Fruit fly (Drosophila melanogaster) whole organism, embryonic: Measurements from ENCODE around the gene CG46303.

Source experiments
- ATbp ChIP-seq: fragments of 200-800 bp; sonication (Bioruptor generic); optimal IDR thresholded peaks from 2 replicates; lab custom pipeline; 2017; ENCODE audit warnings: missing biosample characterization, mild to moderate bottlenecking, missing genetic modification characterization, missing genetic modification reagents
- Ada2b ChIP-seq: fragments of 200-800 bp; sonication (Bioruptor generic); IDR thresholded peaks from 2 replicates; pipeline ENCODE4 v1.3.6; 2022; ENCODE audit warnings: missing biosample characterization, missing genetic modification characterization
- Atf6 ChIP-seq: fragments of 200-800 bp; sonication (Bioruptor generic); IDR thresholded peaks from 2 replicates; pipeline ENCODE4 v1.3.6; 2022; ENCODE audit warnings: missing biosample characterization, missing genetic modification characterization
- Blimp-1 ChIP-seq: fragments of 200-800 bp; sonication (Bioruptor generic); optimal IDR thresholded peaks from 3 replicates; lab custom pipeline; 2018; ENCODE audit warnings: missing biosample characterization, missing genetic modification characterization, mild to moderate bottlenecking, moderate library complexity, missing genetic modification reagents
- CG10431 ChIP-seq: fragments of 200-800 bp; sonication (Bioruptor generic); optimal IDR thresholded peaks from 3 replicates; lab custom pipeline; 2018; ENCODE audit warnings: missing biosample characterization, mild to moderate bottlenecking, missing genetic modification characterization
- CG11093 ChIP-seq: fragments of 200-800 bp; sonication (Bioruptor generic); IDR thresholded peaks from 3 replicates; pipeline ENCODE4 v1.3.6; 2022; ENCODE audit warnings: missing biosample characterization, missing genetic modification characterization
- CG11456 ChIP-seq: fragments of 200-800 bp; sonication (Bioruptor generic); IDR thresholded peaks from 3 replicates; pipeline ENCODE4 v1.3.6; 2022; ENCODE audit warnings: missing biosample characterization, missing genetic modification characterization
- CG11504 ChIP-seq: fragments of 200-800 bp; sonication (Bioruptor generic); optimal IDR thresholded peaks from 3 replicates; lab custom pipeline; 2019; ENCODE audit warnings: missing biosample characterization, mild to moderate bottlenecking, missing genetic modification characterization, moderate library complexity
- CG12219 ChIP-seq: fragments of 200-800 bp; sonication (Bioruptor generic); optimal IDR thresholded peaks from 3 replicates; lab custom pipeline; 2018; ENCODE audit warnings: missing biosample characterization, mild to moderate bottlenecking, missing genetic modification characterization
- CG1233 ChIP-seq: fragments of 200-800 bp; sonication (Bioruptor generic); optimal IDR thresholded peaks from 4 replicates; lab custom pipeline; 2018; ENCODE audit warnings: missing biosample characterization, mild to moderate bottlenecking, missing genetic modification characterization
- CG15696 ChIP-seq: fragments of 200-800 bp; sonication (Bioruptor generic); optimal IDR thresholded peaks from 2 replicates; lab custom pipeline; 2019; ENCODE audit warnings: missing biosample characterization, mild to moderate bottlenecking, missing genetic modification characterization, moderate library complexity
- CG16863 ChIP-seq: fragments of 200-800 bp; sonication (Bioruptor generic); optimal IDR thresholded peaks from 3 replicates; lab custom pipeline; 2016; ENCODE audit warnings: missing biosample characterization, missing genetic modification characterization
- CG17328 ChIP-seq: fragments of 200-800 bp; sonication (Bioruptor generic); IDR thresholded peaks from 2 replicates; pipeline ENCODE4 v1.3.6; 2022; ENCODE audit warnings: missing biosample characterization, missing genetic modification characterization
- CG2116 ChIP-seq: fragments of 200-800 bp; sonication (Bioruptor generic); optimal IDR thresholded peaks from 3 replicates; lab custom pipeline; 2018; ENCODE audit warnings: missing biosample characterization, mild to moderate bottlenecking, missing genetic modification characterization
- CG33557 ChIP-seq: fragments of 200-800 bp; sonication (Bioruptor generic); optimal IDR thresholded peaks from 2 replicates; lab custom pipeline; 2019; ENCODE audit warnings: missing biosample characterization, mild to moderate bottlenecking, missing genetic modification characterization, moderate library complexity
- CG3847 ChIP-seq: fragments of 200-800 bp; sonication (Bioruptor generic); IDR thresholded peaks from 2 replicates; pipeline ENCODE4 v1.3.6; 2022; ENCODE audit warnings: missing biosample characterization, missing genetic modification characterization
- CG4730 ChIP-seq: fragments of 200-800 bp; sonication (Bioruptor generic); IDR thresholded peaks from 2 replicates; pipeline ENCODE4 v1.3.6; 2022; ENCODE audit warnings: missing biosample characterization, missing genetic modification characterization
- CG7745 ChIP-seq: fragments of 200-800 bp; sonication (Bioruptor generic); optimal IDR thresholded peaks from 2 replicates; lab custom pipeline; 2018; ENCODE audit warnings: missing biosample characterization, mild to moderate bottlenecking, missing genetic modification characterization, moderate library complexity
- CG8765 ChIP-seq: fragments of 200-800 bp; sonication (Bioruptor generic); IDR thresholded peaks from 2 replicates; pipeline ENCODE4 v1.3.6; 2022; ENCODE audit warnings: missing biosample characterization, missing genetic modification characterization
- CG8944 ChIP-seq: fragments of 200-800 bp; sonication (Bioruptor generic); optimal IDR thresholded peaks from 3 replicates; lab custom pipeline; 2016; ENCODE audit warnings: missing biosample characterization, missing genetic modification characterization
- CHES-1-like ChIP-seq: fragments of 200-800 bp; sonication (Bioruptor generic); optimal IDR thresholded peaks from 2 replicates; lab custom pipeline; 2016; ENCODE audit warnings: missing biosample characterization, missing genetic modification characterization
- Camta ChIP-seq: fragments of 200-800 bp; sonication (Bioruptor generic); optimal IDR thresholded peaks from 2 replicates; lab custom pipeline; 2016; ENCODE audit warnings: missing biosample characterization, missing genetic modification characterization
- Dip2 ChIP-seq: fragments of 200-800 bp; sonication (Bioruptor generic); IDR thresholded peaks from 2 replicates; pipeline ENCODE4 v1.3.6; 2022; ENCODE audit warnings: missing biosample characterization, missing genetic modification characterization
- Dref ChIP-seq: fragments of 200-800 bp; sonication (Bioruptor generic); IDR thresholded peaks from 2 replicates; pipeline ENCODE4 v1.3.6; 2022; ENCODE audit warnings: missing biosample characterization, missing genetic modification characterization
- Drgx ChIP-seq: fragments of 200-800 bp; sonication (Bioruptor generic); IDR thresholded peaks from 2 replicates; pipeline ENCODE4 v1.3.6; 2022; ENCODE audit warnings: missing biosample characterization, missing genetic modification characterization
- E2f1 ChIP-seq: fragments of 200-800 bp; sonication (Bioruptor generic); IDR thresholded peaks from 2 replicates; pipeline ENCODE4 v1.3.6; 2022; ENCODE audit warnings: missing biosample characterization, missing genetic modification characterization
- Ets65A ChIP-seq: fragments of 200-800 bp; sonication (Bioruptor generic); peaks from one replicate; lab custom pipeline; 2016; ENCODE audit warnings: missing biosample characterization, missing genetic modification characterization
- Gug ChIP-seq: fragments of 200-800 bp; sonication (Bioruptor generic); IDR thresholded peaks from 4 replicates; pipeline ENCODE4 v1.3.6; 2022; ENCODE audit warnings: missing biosample characterization, missing genetic modification characterization
- HHEX ChIP-seq: fragments of 200-800 bp; sonication (Bioruptor generic); optimal IDR thresholded peaks from 3 replicates; lab custom pipeline; 2017; ENCODE audit warnings: missing biosample characterization, mild to moderate bottlenecking, missing genetic modification characterization, missing genetic modification reagents
- Jarid2 ChIP-seq: fragments of 200-800 bp; sonication (Bioruptor generic); optimal IDR thresholded peaks from 3 replicates; lab custom pipeline; 2017; ENCODE audit warnings: mild to moderate bottlenecking, missing biosample characterization, missing genetic modification reagents, missing genetic modification characterization
- MTF-1 ChIP-seq: fragments of 200-800 bp; sonication (Bioruptor generic); optimal IDR thresholded peaks from 2 replicates; lab custom pipeline; 2018; ENCODE audit warnings: missing biosample characterization, mild to moderate bottlenecking, missing genetic modification characterization, borderline replicate concordance
- Nf-YC ChIP-seq: fragments of 200-800 bp; optimal IDR thresholded peaks from 3 replicates; lab custom pipeline; 2019; ENCODE audit warnings: missing biosample characterization, mild to moderate bottlenecking, missing genetic modification characterization, moderate library complexity
- Tbp ChIP-seq: fragments of >200 bp; optimal IDR thresholded peaks from 2 replicates; lab custom pipeline; 2018; ENCODE audit warnings: missing biosample characterization, missing genetic modification characterization
- bab2 ChIP-seq: fragments of 200-800 bp; sonication (Bioruptor generic); optimal IDR thresholded peaks from 2 replicates; lab custom pipeline; 2016; ENCODE audit warnings: missing biosample characterization, missing genetic modification characterization
- br ChIP-seq: fragments of >200 bp; optimal IDR thresholded peaks from 2 replicates; lab custom pipeline; 2017
- caup ChIP-seq: fragments of 200-800 bp; sonication (Bioruptor generic); optimal IDR thresholded peaks from 3 replicates; lab custom pipeline; 2017; ENCODE audit warnings: missing biosample characterization, mild to moderate bottlenecking, missing genetic modification characterization, moderate library complexity; ENCODE audit not compliant: severe bottlenecking
- danr ChIP-seq: fragments of 200-800 bp; sonication (Bioruptor generic); IDR thresholded peaks from 2 replicates; pipeline ENCODE4 v1.3.6; 2022; ENCODE audit warnings: missing biosample characterization, missing genetic modification characterization
- eve ChIP-seq, 2 experiments: fragments of >200 bp; optimal IDR thresholded peaks; 2 replicates each; lab custom pipeline; 2017; ENCODE audit warnings: missing biosample characterization in 2 of 2, missing genetic modification characterization in 2 of 2
- gcm ChIP-seq: fragments of 200-800 bp; sonication (Bioruptor generic); optimal IDR thresholded peaks from 2 replicates; lab custom pipeline; 2019; ENCODE audit warnings: missing biosample characterization, mild to moderate bottlenecking, missing genetic modification characterization, moderate library complexity
- gem ChIP-seq: fragments of 200-800 bp; sonication (Bioruptor generic); optimal IDR thresholded peaks from 2 replicates; lab custom pipeline; 2019; ENCODE audit warnings: missing biosample characterization, mild to moderate bottlenecking, missing genetic modification characterization, moderate library complexity
- h ChIP-seq: fragments of >200 bp; optimal IDR thresholded peaks from 2 replicates; lab custom pipeline; 2017
- jing ChIP-seq: fragments of 200-800 bp; sonication (Bioruptor generic); optimal IDR thresholded peaks from 2 replicates; lab custom pipeline; 2018; ENCODE audit warnings: missing biosample characterization, mild to moderate bottlenecking, missing genetic modification characterization
- pum ChIP-seq: fragments of 200-800 bp; sonication (Bioruptor generic); optimal IDR thresholded peaks from 2 replicates; lab custom pipeline; 2016; ENCODE audit warnings: missing biosample characterization, missing genetic modification characterization
- ranshi ChIP-seq: fragments of 200-800 bp; sonication (Bioruptor generic); IDR thresholded peaks from 2 replicates; pipeline ENCODE4 v1.3.6; 2022; ENCODE audit warnings: missing biosample characterization, missing genetic modification characterization
- sisA ChIP-seq: fragments of 200-800 bp; sonication (Bioruptor generic); IDR thresholded peaks from 2 replicates; pipeline ENCODE4 v1.3.6; 2022; ENCODE audit warnings: missing biosample characterization, missing genetic modification characterization
- sob ChIP-seq: fragments of 200-800 bp; sonication (Bioruptor generic); IDR thresholded peaks from 2 replicates; pipeline ENCODE4 v1.3.6; 2022; ENCODE audit warnings: missing biosample characterization, missing genetic modification characterization
- sr ChIP-seq: fragments of 200-800 bp; sonication (Bioruptor generic); IDR thresholded peaks from 3 replicates; pipeline ENCODE4 v1.3.6; 2022; ENCODE audit warnings: missing biosample characterization, missing genetic modification characterization
- toy ChIP-seq: fragments of 200-800 bp; sonication (Bioruptor generic); IDR thresholded peaks from 2 replicates; pipeline ENCODE4 v1.3.6; 2022; ENCODE audit warnings: missing biosample characterization, missing genetic modification characterization
- trh ChIP-seq: fragments of 200-800 bp; sonication (Bioruptor generic); optimal IDR thresholded peaks from 2 replicates; lab custom pipeline; 2016; ENCODE audit warnings: missing biosample characterization, missing genetic modification characterization
- tup ChIP-seq: fragments of 200-800 bp; sonication (Bioruptor generic); optimal IDR thresholded peaks from 2 replicates; lab custom pipeline; 2016; ENCODE audit warnings: missing biosample characterization, mild to moderate bottlenecking, missing genetic modification characterization, moderate library complexity
- twi ChIP-seq: fragments of 200-800 bp; optimal IDR thresholded peaks from 2 replicates; lab custom pipeline; 2019; ENCODE audit warnings: missing biosample characterization, mild to moderate bottlenecking, missing genetic modification characterization, moderate library complexity
- zfh1 ChIP-seq: fragments of 200-800 bp; sonication (Bioruptor generic); IDR thresholded peaks from 3 replicates; pipeline ENCODE4 v1.3.6; 2022; ENCODE audit warnings: missing biosample characterization, missing genetic modification characterization

Gene CG46303

DNA sequence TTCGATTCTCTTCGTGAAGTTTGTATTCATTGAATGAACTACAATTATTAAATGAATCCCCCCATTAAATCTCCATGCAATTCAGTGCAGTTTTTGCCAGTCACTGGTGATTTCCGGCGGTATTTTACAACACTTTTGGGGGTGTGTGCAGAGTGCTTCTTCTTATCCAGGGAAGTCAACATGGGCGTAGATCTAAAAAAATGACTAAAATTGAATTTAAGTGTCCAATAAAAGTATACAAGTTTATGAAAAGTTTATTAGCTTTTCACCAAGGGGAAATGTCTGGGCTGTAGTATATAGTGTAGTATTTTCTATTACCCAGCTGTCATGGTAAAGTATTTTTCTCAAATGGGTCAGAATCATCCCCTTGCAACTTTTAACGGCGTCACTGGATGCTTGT lies 30.3 kb upstream of the CG46303 start, which contains the start of gene Hpf1 (continued):
- TF ChIP-seq CG11456 (GFP tag; lab: Robert Waterston, UW) (peak; percentile 98), toy (GFP tag; lab: Robert Waterston, UW) (peak; percentile 93), zfh1 (GFP tag; lab: Robert Waterston, UW) (peak; percentile 98), HHEX (peak; percentile 98), Drgx (GFP tag; lab: Robert Waterston, UW) (peak; percentile 98), Tbp (no peak), CG12219 (peak; percentile 98), Dip2 (GFP tag; lab: Robert Waterston, UW) (peak; percentile 73), CG16863 (peak; percentile 98), br (no peak), CG15696 (tag; lab: Kevin White, UChicago) (peak; percentile 94), MTF-1 (GFP tag; lab: Kevin White, UChicago) (peak; percentile 90), ranshi (GFP tag; lab: Robert Waterston, UW) (peak; percentile 98), E2f1 (GFP tag; lab: Robert Waterston, UW) (peak; percentile 98), Ets65A (GFP tag; lab: Kevin White, UChicago) (peak; percentile 100), CG8944 (peak; percentile 99), eve (GFP tag; optimal IDR thresholded peaks at IDR 0.05; lab: Kevin White, UChicago) (no peak), gem (tag; lab: Kevin White, UChicago) (peak; percentile 99), CG11504 (peak; percentile 97), tup (GFP tag; lab: Kevin White, UChicago) (peak; percentile 96), CG11093 (peak; percentile 98), Jarid2 (GFP tag; lab: Kevin White, UChicago) (peak; percentile 84), Atf6 (GFP tag; lab: Robert Waterston, UW) (peak; percentile 98), Gug (GFP tag; lab: Robert Waterston, UW) (peak; percentile 98), pum (GFP tag; lab: Kevin White, UChicago) (peak; percentile 98), h (lab: Kevin White, UChicago) (no peak), trh (GFP tag; lab: Kevin White, UChicago) (peak; percentile 96), CHES-1-like (GFP tag; lab: Kevin White, UChicago) (peak; percentile 99), danr (GFP tag; lab: Robert Waterston, UW) (peak; percentile 97), bab2 (GFP tag; lab: Kevin White, UChicago) (peak; percentile 99), Ada2b (peak; percentile 97), CG33557 (GFP tag; lab: Kevin White, UChicago) (peak; percentile 89), Nf-YC (tag; lab: Kevin White, UChicago) (peak; percentile 90), CG10431 (peak; percentile 74), Dref (peak; percentile 40; the same call in 1 of the 2 replicates), ATbp (GFP tag; lab: Kevin White, UChicago) (peak; percentile 95), CG17328 (peak; percentile 96), sisA (peak; percentile 98), CG4730 (peak; percentile 96), sr (GFP tag; lab: Robert Waterston, UW) (peak; percentile 86; the same call in 2 of the 3 replicates), CG7745 (tag; lab: Kevin White, UChicago) (peak; percentile 58), jing (peak; percentile 96), sob (GFP tag; lab: Robert Waterston, UW) (peak; percentile 98), CG8765 (GFP tag; lab: Robert Waterston, UW) (peak; percentile 94), CG3847 (GFP tag; lab: Robert Waterston, UW) (peak; percentile 98), gcm (peak; percentile 97), CG2116 (GFP tag; lab: Kevin White, UChicago) (peak; percentile 84), Camta (GFP tag; lab: Kevin White, UChicago) (peak; percentile 98), CG1233 (peak; percentile 97), twi (tag; lab: Kevin White, UChicago) (peak; percentile 94), caup (GFP tag; lab: Kevin White, UChicago) (peak; percentile 98), Blimp-1 (GFP tag; lab: Kevin White, UChicago) (peak; percentile 95)
